Worm (Caenorhabditis elegans) whole organism, L3 larva: ENCODE measurements around the gene srv-7.

Experiments
- R02D3.7 ChIP-seq: fragments of 150-350 bp; optimal IDR thresholded peaks from 2 replicates; lab custom pipeline; 2014; ENCODE audit warnings: missing biosample characterization, missing genetic modification characterization
- ZK546.5 ChIP-seq: sonication (generic microtip); optimal IDR thresholded peaks from 2 replicates; lab custom pipeline; 2017; ENCODE audit warnings: missing biosample characterization, missing genetic modification characterization
- ceh-16 ChIP-seq: sonication (generic microtip); optimal IDR thresholded peaks from 2 replicates; lab custom pipeline; 2017; ENCODE audit warnings: missing biosample characterization, missing genetic modification characterization
- ceh-82 ChIP-seq: fragments of 150-350 bp; optimal IDR thresholded peaks from 2 replicates; lab custom pipeline; 2014; ENCODE audit warnings: missing biosample characterization, missing genetic modification characterization
- ceh-9 ChIP-seq: sonication (generic microtip); optimal IDR thresholded peaks from 2 replicates; lab custom pipeline; 2018; ENCODE audit warnings: missing biosample characterization, missing genetic modification characterization
- daf-12 ChIP-seq: fragments of 150-350 bp; optimal IDR thresholded peaks from 2 replicates; lab custom pipeline; 2014; ENCODE audit warnings: missing biosample characterization, missing genetic modification reagents, missing genetic modification characterization
- egl-27 ChIP-seq: sonication (generic microtip); optimal IDR thresholded peaks from 4 replicates; lab custom pipeline; 2017; ENCODE audit warnings: missing biosample characterization, missing genetic modification reagents, missing genetic modification characterization
- egl-5 ChIP-seq: fragments of 150-350 bp; optimal IDR thresholded peaks from 2 replicates; lab custom pipeline; 2017; ENCODE audit warnings: missing biosample characterization, missing genetic modification reagents, missing genetic modification characterization, inconsistent platforms
- elt-2 ChIP-seq: sonication (generic microtip); optimal IDR thresholded peaks from 2 replicates; lab custom pipeline; 2016; ENCODE audit warnings: missing genetic modification reagents, mild to moderate bottlenecking, missing genetic modification characterization, missing compliant biosample characterization
- elt-3 ChIP-seq, 3 experiments: fragments of 150-350 bp in 1 of 3; sonication (generic microtip) in 2 of 3; optimal IDR thresholded peaks; 2 replicates in 2 of 3; 4 replicates in 1 of 3; lab custom pipeline; 2014 to 2017; ENCODE audit warnings: missing biosample characterization in 3 of 3, missing genetic modification characterization in 3 of 3
- eor-1 ChIP-seq, 2 experiments: fragments of 150-350 bp; optimal IDR thresholded peaks; 2 replicates each; lab custom pipeline; 2014 to 2018; ENCODE audit warnings: missing biosample characterization in 2 of 2, missing genetic modification characterization in 2 of 2
- fos-1 ChIP-seq: fragments of 150-350 bp; optimal IDR thresholded peaks from 2 replicates; lab custom pipeline; 2014; ENCODE audit warnings: missing biosample characterization, missing genetic modification characterization
- hmg-11 ChIP-seq: sonication (generic microtip); optimal IDR thresholded peaks from 2 replicates; lab custom pipeline; 2016; ENCODE audit warnings: missing genetic modification characterization, missing compliant biosample characterization
- jun-1 ChIP-seq: fragments of 150-350 bp; optimal IDR thresholded peaks from 2 replicates; lab custom pipeline; 2014; ENCODE audit warnings: missing biosample characterization, missing genetic modification reagents, missing genetic modification characterization
- lin-15B ChIP-seq: fragments of 150-350 bp; optimal IDR thresholded peaks from 2 replicates; lab custom pipeline; 2014; ENCODE audit warnings: missing biosample characterization, missing genetic modification characterization
- lin-39 ChIP-seq: fragments of 150-350 bp; optimal IDR thresholded peaks from 2 replicates; lab custom pipeline; 2018; ENCODE audit warnings: missing biosample characterization, missing genetic modification reagents, missing genetic modification characterization
- lsy-12 ChIP-seq: sonication (generic microtip); optimal IDR thresholded peaks from 2 replicates; lab custom pipeline; 2016; ENCODE audit warnings: mild to moderate bottlenecking, missing genetic modification characterization, missing compliant biosample characterization
- mdl-1 ChIP-seq: fragments of 150-350 bp; optimal IDR thresholded peaks from 2 replicates; lab custom pipeline; 2014; ENCODE audit warnings: missing biosample characterization, missing genetic modification characterization
- mml-1 ChIP-seq: fragments of 150-350 bp; sonication (generic microtip); optimal IDR thresholded peaks from 3 replicates; lab custom pipeline; 2014; ENCODE audit warnings: missing biosample characterization, missing genetic modification characterization
- nfya-1 ChIP-seq: sonication (generic microtip); optimal IDR thresholded peaks from 2 replicates; lab custom pipeline; 2017; ENCODE audit warnings: missing genetic modification characterization, mild to moderate bottlenecking, missing compliant biosample characterization, antibody characterized with exemption, moderate library complexity; ENCODE audit not compliant: insufficient read depth
- nhr-11 ChIP-seq: fragments of 150-350 bp; optimal IDR thresholded peaks from 2 replicates; lab custom pipeline; 2014; ENCODE audit warnings: missing biosample characterization, missing genetic modification characterization
- nhr-12 ChIP-seq: fragments of 150-350 bp; optimal IDR thresholded peaks from 2 replicates; lab custom pipeline; 2014; ENCODE audit warnings: missing biosample characterization, missing genetic modification characterization
- nhr-23 ChIP-seq: fragments of 150-350 bp; optimal IDR thresholded peaks from 2 replicates; lab custom pipeline; 2014; ENCODE audit warnings: missing biosample characterization, missing genetic modification reagents, missing genetic modification characterization
- nhr-237 ChIP-seq: fragments of 150-350 bp; optimal IDR thresholded peaks from 2 replicates; lab custom pipeline; 2014; ENCODE audit warnings: missing biosample characterization, missing genetic modification characterization
- nhr-25 ChIP-seq: sonication (generic microtip); optimal IDR thresholded peaks from 2 replicates; lab custom pipeline; 2017; ENCODE audit warnings: missing biosample characterization, missing genetic modification characterization
- nhr-28 ChIP-seq: fragments of 150-350 bp; optimal IDR thresholded peaks from 2 replicates; lab custom pipeline; 2014; ENCODE audit warnings: missing biosample characterization, missing genetic modification characterization
- nhr-43 ChIP-seq: sonication (generic microtip); optimal IDR thresholded peaks from 2 replicates; lab custom pipeline; 2016; ENCODE audit warnings: mild to moderate bottlenecking, missing genetic modification characterization, missing compliant biosample characterization; ENCODE audit not compliant: poor library complexity, severe bottlenecking
- nhr-67 ChIP-seq: fragments of 150-350 bp; optimal IDR thresholded peaks from 2 replicates; lab custom pipeline; 2014; ENCODE audit warnings: missing biosample characterization, missing genetic modification characterization
- nhr-77 ChIP-seq: fragments of 150-350 bp; optimal IDR thresholded peaks from 2 replicates; lab custom pipeline; 2014; ENCODE audit warnings: missing biosample characterization, missing genetic modification characterization
- pha-4 ChIP-seq: fragments of 150-350 bp; optimal IDR thresholded peaks from 2 replicates; lab custom pipeline; 2014; ENCODE audit warnings: missing biosample characterization, missing genetic modification reagents, missing genetic modification characterization
- pqm-1 ChIP-seq: fragments of 150-350 bp; optimal IDR thresholded peaks from 2 replicates; lab custom pipeline; 2017; ENCODE audit warnings: missing biosample characterization, missing genetic modification characterization, inconsistent platforms
- sea-2 ChIP-seq: fragments of 150-350 bp; sonication (generic microtip); optimal IDR thresholded peaks from 4 replicates; lab custom pipeline; 2014; ENCODE audit warnings: missing biosample characterization, missing genetic modification reagents, missing genetic modification characterization
- skn-1 ChIP-seq: fragments of 150-350 bp; optimal IDR thresholded peaks from 2 replicates; lab custom pipeline; 2014; ENCODE audit warnings: missing biosample characterization, missing genetic modification characterization
- snpc-4 ChIP-seq: fragments of 150-350 bp; optimal IDR thresholded peaks from 2 replicates; lab custom pipeline; 2014; ENCODE audit warnings: missing biosample characterization, missing genetic modification characterization
- tbx-2 ChIP-seq: sonication (generic microtip); optimal IDR thresholded peaks from 2 replicates; lab custom pipeline; 2016; ENCODE audit warnings: mild to moderate bottlenecking, missing genetic modification characterization, missing compliant biosample characterization
- unc-39 ChIP-seq: sonication (generic microtip); optimal IDR thresholded peaks from 4 replicates; lab custom pipeline; 2017; ENCODE audit warnings: missing biosample characterization, missing genetic modification characterization
- unc-62 ChIP-seq: fragments of 150-350 bp; sonication (generic microtip); optimal IDR thresholded peaks from 4 replicates; lab custom pipeline; 2014; ENCODE audit warnings: missing biosample characterization, missing genetic modification reagents, missing genetic modification characterization
- zag-1 ChIP-seq: fragments of 150-350 bp; optimal IDR thresholded peaks from 2 replicates; lab custom pipeline; 2014; ENCODE audit warnings: missing biosample characterization, missing genetic modification characterization
- ztf-11 ChIP-seq: fragments of 150-350 bp; optimal IDR thresholded peaks from 2 replicates; lab custom pipeline; 2014; ENCODE audit warnings: missing biosample characterization, missing genetic modification characterization
- ztf-4 ChIP-seq: fragments of 150-350 bp; optimal IDR thresholded peaks from 2 replicates; lab custom pipeline; 2014; ENCODE audit warnings: missing biosample characterization, missing genetic modification characterization

srv-7 gene

ce11 chrX:5689077-5689476 lies 41.3 kb upstream of the srv-7 start:
- TF ChIP-seq zag-1 (tag; lab: Kevin White, UChicago), result no peak
- TF ChIP-seq ztf-11 (tag; lab: Kevin White, UChicago), result no peak
- TF ChIP-seq lsy-12 (tag; lab: Kevin White, UChicago), result no peak
- no peak for TF ChIP-seq unc-62 (GFP tag; lab: Kevin White, UChicago)

ce11 chrX:5686065-5686464 lies 38.3 kb upstream of the srv-7 start, which contains the start of gene set-20:
set-20 (minus strand) TSS chrX:5686158.
- peak; percentile 9 for TF ChIP-seq lin-15B (tag; lab: Kevin White, UChicago)
- TF ChIP-seq mdl-1 (tag; lab: Kevin White, UChicago), result no peak
- peak; percentile 59 for TF ChIP-seq nhr-23
- peak; percentile 80 for TF ChIP-seq lin-39
- no peak for TF ChIP-seq R02D3.7 (tag; lab: Kevin White, UChicago)
- TF ChIP-seq nhr-11 (tag; lab: Kevin White, UChicago), result no peak
- peak; percentile 59 for TF ChIP-seq snpc-4 (tag; lab: Kevin White, UChicago)
- peak; percentile 71 for TF ChIP-seq fos-1 (tag; lab: Kevin White, UChicago)
- TF ChIP-seq hmg-11 (tag; lab: Kevin White, UChicago), result peak; percentile 93
- TF ChIP-seq pqm-1, result no peak
- TF ChIP-seq nhr-25 (tag; lab: Kevin White, UChicago), result peak; percentile 72
- TF ChIP-seq jun-1, result peak; percentile 20
- TF ChIP-seq ZK546.5 (tag; lab: Kevin White, UChicago), result no peak
- no peak for TF ChIP-seq ceh-16 (tag; lab: Kevin White, UChicago)
- TF ChIP-seq nhr-43, result peak; percentile 12
- no peak for TF ChIP-seq egl-5 (tag; lab: Kevin White, UChicago)
- TF ChIP-seq nhr-67 (tag; lab: Kevin White, UChicago), result no peak
- no peak for TF ChIP-seq egl-27
- TF ChIP-seq daf-12 (tag; lab: Kevin White, UChicago), result no peak
- peak; percentile 69 for TF ChIP-seq nfya-1 (tag; lab: Kevin White, UChicago)
- no peak for TF ChIP-seq ztf-11 (tag; lab: Kevin White, UChicago)
- TF ChIP-seq pha-4 (tag; lab: Kevin White, UChicago), result peak; percentile 34
- TF ChIP-seq elt-3 (tag; optimal IDR thresholded peaks at IDR 0.05; lab: Kevin White, UChicago), result no peak

ce11 chrX:5680125-5680524 lies 32.3 kb upstream of the srv-7 start, which contains the start of gene set-19:
set-19 (minus strand) TSS chrX:5680225.
- TF ChIP-seq mml-1, result no peak
- TF ChIP-seq nhr-28, result no peak
- TF ChIP-seq unc-39 (tag; lab: Kevin White, UChicago), result no peak
- TF ChIP-seq lsy-12 (tag; lab: Kevin White, UChicago), result no peak
- no peak for TF ChIP-seq nhr-43
- TF ChIP-seq sea-2 (GFP tag; lab: Kevin White, UChicago), result no peak
- no peak for TF ChIP-seq tbx-2 (tag; lab: Kevin White, UChicago)
- no peak for TF ChIP-seq nfya-1 (tag; lab: Kevin White, UChicago)
- no peak for TF ChIP-seq skn-1 (tag; lab: Kevin White, UChicago)
- TF ChIP-seq nhr-77 (tag; lab: Kevin White, UChicago), result no peak
- no peak for TF ChIP-seq pqm-1
- TF ChIP-seq R02D3.7 (tag; lab: Kevin White, UChicago), result no peak
- no peak for TF ChIP-seq ceh-16 (tag; lab: Kevin White, UChicago)
- TF ChIP-seq nhr-12 (tag; lab: Kevin White, UChicago), result no peak
- TF ChIP-seq hmg-11 (tag; lab: Kevin White, UChicago), result no peak
- TF ChIP-seq lin-15B (tag; lab: Kevin White, UChicago), result no peak
- TF ChIP-seq nhr-237 (tag; lab: Kevin White, UChicago), result no peak
- TF ChIP-seq fos-1 (tag; lab: Kevin White, UChicago), result no peak
- TF ChIP-seq elt-2 (tag; lab: Kevin White, UChicago), result no peak
- no peak for TF ChIP-seq eor-1 (tag; optimal IDR thresholded peaks at IDR 0.05; lab: Kevin White, UChicago)

- no peak for TF ChIP-seq snpc-4 (tag; lab: Kevin White, UChicago)
- no peak for TF ChIP-seq ceh-82 (tag; lab: Kevin White, UChicago)
- no peak for TF ChIP-seq ztf-4 (tag; lab: Kevin White, UChicago)
- TF ChIP-seq ceh-9 (tag; lab: Kevin White, UChicago), result no peak
- TF ChIP-seq unc-62 (GFP tag; lab: Kevin White, UChicago), result no peak
- TF ChIP-seq, all 47 proteins: peak for 0
Observed at ce11 chrX:5672615-5673014, 24.8 kb upstream of the srv-7 start.
